Fruit fly (Drosophila melanogaster) whole organism, wandering third instar larva: Measurements from ENCODE around the gene Rab9.

ENCODE experiments used
- Dfd ChIP-seq: fragments of >200 bp; optimal IDR thresholded peaks from 2 replicates; lab custom pipeline; 2017; ENCODE audit warnings: missing biosample characterization, missing genetic modification characterization
- Hr78 ChIP-seq: fragments of >200 bp; optimal IDR thresholded peaks from 2 replicates; lab custom pipeline; 2017; ENCODE audit warnings: missing biosample characterization, missing genetic modification characterization
- br ChIP-seq: fragments of 200-800 bp; sonication (Bioruptor generic); optimal IDR thresholded peaks from 2 replicates; lab custom pipeline; 2016; ENCODE audit warnings: missing biosample characterization, missing genetic modification characterization
- dsf ChIP-seq: sonication (Bioruptor generic); optimal IDR thresholded peaks from 2 replicates; lab custom pipeline; 2016; ENCODE audit warnings: missing biosample characterization, missing genetic modification characterization, borderline replicate concordance
- ey ChIP-seq: fragments of 200-800 bp; sonication (Bioruptor generic); optimal IDR thresholded peaks from 2 replicates; lab custom pipeline; 2016; ENCODE audit warnings: missing biosample characterization, missing genetic modification characterization
- fru ChIP-seq: fragments of 200-800 bp; sonication (Bioruptor generic); optimal IDR thresholded peaks from 3 replicates; lab custom pipeline; 2016; ENCODE audit warnings: missing biosample characterization, mild to moderate bottlenecking, missing genetic modification characterization
- jim ChIP-seq: fragments of 175-275, 200-325 bp; sonication (Bioruptor generic); optimal IDR thresholded peaks from 2 replicates; lab custom pipeline; 2016; ENCODE audit warnings: missing biosample characterization, mild to moderate bottlenecking, missing genetic modification characterization
- lola ChIP-seq: fragments of >200 bp; optimal IDR thresholded peaks from 2 replicates; lab custom pipeline; 2017; ENCODE audit warnings: missing biosample characterization, missing genetic modification characterization
- pan ChIP-seq: fragments of >200 bp; optimal IDR thresholded peaks from 2 replicates; lab custom pipeline; 2017

DNA sequence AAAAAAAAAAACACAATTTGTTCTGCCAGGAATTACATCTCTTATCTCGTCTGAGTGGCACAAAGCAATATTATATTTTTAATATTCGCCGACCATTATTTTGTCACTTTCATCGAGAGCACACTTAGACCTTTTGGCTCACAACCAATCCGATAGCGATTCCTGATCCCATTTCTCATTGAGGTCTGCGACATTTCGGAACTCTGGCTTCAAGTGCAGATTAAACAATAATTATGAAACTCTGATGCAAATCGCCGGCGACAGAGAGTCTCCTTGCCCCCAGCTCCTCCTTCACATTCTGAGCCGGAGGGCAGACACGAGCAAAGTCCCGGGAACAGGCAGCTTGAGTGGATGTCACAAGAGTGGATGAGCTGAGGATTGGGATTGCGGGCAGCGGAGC lies 36.7 kb downstream of the Rab9 start:
- no peak for TF ChIP-seq jim (GFP tag; lab: Kevin White, UChicago)
- no peak for TF ChIP-seq lola (GFP tag; lab: Kevin White, UChicago)
- no peak for TF ChIP-seq dsf (GFP tag; lab: Kevin White, UChicago)
- no peak for TF ChIP-seq pan (lab: Kevin White, UChicago)
- TF ChIP-seq fru, result no peak
- no peak for TF ChIP-seq br (GFP tag; lab: Kevin White, UChicago)
- no peak for TF ChIP-seq Hr78
- TF ChIP-seq ey, result no peak
- no peak for TF ChIP-seq Dfd (GFP tag; lab: Kevin White, UChicago)
